Worm (Caenorhabditis elegans): ENCODE measurements around the gene pgp-8.

pgp-8 gene

DNA sequence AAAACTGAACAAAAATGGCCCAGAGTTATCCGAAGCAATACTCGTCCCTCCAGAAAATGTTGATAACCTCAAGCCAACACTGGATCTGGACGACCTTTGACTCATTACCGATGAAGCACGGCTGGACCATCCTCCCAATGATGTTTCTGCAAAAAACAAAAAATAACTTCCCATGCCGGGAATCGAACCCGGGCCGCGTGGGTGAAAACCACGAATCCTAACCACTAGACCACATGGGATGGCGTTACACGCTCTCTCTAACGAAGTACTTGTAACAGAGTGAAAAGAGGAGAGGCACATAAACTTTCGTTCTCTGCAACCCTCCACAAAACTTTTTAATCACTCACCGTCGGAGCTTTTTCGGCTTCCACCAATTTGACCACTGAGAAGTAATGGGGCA lies 43.1 kb downstream of the pgp-8 start:
- TF ChIP-seq jun-1 (tag; optimal IDR thresholded peaks at IDR 0.05) (no peak), dmd-9 (GFP tag; IDR thresholded peaks at IDR 0.05) (no peak), T26A8.4 (GFP tag; IDR thresholded peaks at IDR 0.05) (no peak; the same call in 1 of the 2 replicates), nhr-111 (GFP tag; optimal IDR thresholded peaks at IDR 0.05) (peak; percentile 6), F10B5.3 (tag; optimal IDR thresholded peaks at IDR 0.05) (no peak), F44E2.7 (GFP tag; IDR thresholded peaks at IDR 0.05) (peak; percentile 80; the same call in 1 of the 2 replicates), nhr-41 (GFP tag; IDR thresholded peaks at IDR 0.05) (0 out of 2 replicates have a peak, but pooled peaks have one; percentile 58), nhr-10 (tag; optimal IDR thresholded peaks at IDR 0.05) (no peak), zag-1 (tag; optimal IDR thresholded peaks at IDR 0.05) (no peak), daf-8 (GFP tag; IDR thresholded peaks at IDR 0.05) (no peak), ama-1 (optimal IDR thresholded peaks at IDR 0.05) (no peak), lsy-2 (tag; optimal IDR thresholded peaks at IDR 0.05) (no peak), F26F4.8 (GFP tag; conservative IDR thresholded peaks at IDR 0.05) (peak; percentile 77), ceh-32 (tag; optimal IDR thresholded peaks at IDR 0.05; ENCODE audit: poor library complexity) (no peak), ceh-82 (tag; optimal IDR thresholded peaks at IDR 0.05) (no peak), snpc-1.2 (GFP tag; IDR thresholded peaks at IDR 0.05) (peak; percentile 89), mes-2 (tag; optimal IDR thresholded peaks at IDR 0.05; ENCODE audit: poor library complexity, severe bottlenecking) (no peak), T20F7.1 (GFP tag; optimal IDR thresholded peaks at IDR 0.05) (no peak), dmd-8 (GFP tag; IDR thresholded peaks at IDR 0.05) (peak; percentile 92), nhr-42 (GFP tag; IDR thresholded peaks at IDR 0.05) (peak; percentile 75; the same call in 1 of the 2 replicates), attf-4 (tag; optimal IDR thresholded peaks at IDR 0.05) (no peak), arid-1 (GFP tag; conservative IDR thresholded peaks at IDR 0.05) (peak; percentile 83), rbr-2 (tag; optimal IDR thresholded peaks at IDR 0.05) (peak; percentile 63), mxl-3 (GFP tag; optimal IDR thresholded peaks at IDR 0.05) (peak; percentile 37), egl-27 (tag; optimal IDR thresholded peaks at IDR 0.05) (no peak), R02D3.7 (tag; optimal IDR thresholded peaks at IDR 0.05) (no peak), lim-7 (GFP tag; IDR thresholded peaks at IDR 0.05) (peak; percentile 90), Y48G9A.11 (GFP tag; IDR thresholded peaks at IDR 0.05) (peak; percentile 73), Y105C5A.15 (GFP tag; IDR thresholded peaks at IDR 0.05) (no peak), madf-5 (GFP tag; IDR thresholded peaks at IDR 0.05) (peak; percentile 67 to 92; a peak in 3 of 4 replicates), mdl-1 (tag; optimal IDR thresholded peaks at IDR 0.05) (peak in 1 of 2 experiments; percentile 54), ceh-20 (GFP tag; IDR thresholded peaks at IDR 0.05) (0 out of 2 replicates have a peak, but pooled peaks have one; percentile 50), nhr-6 (tag; optimal IDR thresholded peaks at IDR 0.05) (no peak), unc-62 (GFP tag; optimal IDR thresholded peaks at IDR 0.05 in 1 of 2) (peak in 1 of 2 experiments; percentile 65), unc-62 (tag; optimal IDR thresholded peaks at IDR 0.05) (no peak), set-16 (GFP tag; IDR thresholded peaks at IDR 0.05) (no peak), nhr-11 (tag; optimal IDR thresholded peaks at IDR 0.05) (no peak), dve-1 (tag; optimal IDR thresholded peaks at IDR 0.05; ENCODE audit: insufficient read depth) (no peak), ceh-62 (tag; optimal IDR thresholded peaks at IDR 0.05) (no peak), ZK337.2 (GFP tag; IDR thresholded peaks at IDR 0.05) (0 out of 2 replicates have a peak, but pooled peaks have one; percentile 54), unc-130 (GFP tag; optimal IDR thresholded peaks at IDR 0.05) (peak; percentile 35), snpc-4 (tag; optimal IDR thresholded peaks at IDR 0.05) (no peak), php-3 (GFP tag; IDR thresholded peaks at IDR 0.05) (peak; percentile 58; the same call in 1 of the 2 replicates), nhr-28 (tag; optimal IDR thresholded peaks at IDR 0.05) (no peak), skn-1 (tag; optimal IDR thresholded peaks at IDR 0.05) (no peak), aha-1 (tag) (peak; percentile 97), spr-3 (GFP tag; optimal IDR thresholded peaks at IDR 0.05) (peak; percentile 37), pqm-1 (tag; optimal IDR thresholded peaks at IDR 0.05) (no peak), tag-97 (GFP tag; IDR thresholded peaks at IDR 0.05) (0 out of 2 replicates have a peak, but pooled peaks have one; percentile 40), duxl-1 (tag; optimal IDR thresholded peaks at IDR 0.05; ENCODE audit: poor library complexity) (peak; percentile 69), mdt-29 (GFP tag; IDR thresholded peaks at IDR 0.05) (0 out of 2 replicates have a peak, but pooled peaks have one; percentile 47), lin-15B (tag; optimal IDR thresholded peaks at IDR 0.05) (no peak)

Measured in whole organism, L4 larva.